Fruit fly (Drosophila melanogaster) whole organism, pupa: ENCODE results near the gene CarT.

ENCODE experiments used
- CG32121 ChIP-seq: fragments of 200-800 bp; sonication (Bioruptor generic); IDR thresholded peaks from 2 replicates; pipeline ENCODE4 v1.3.6; 2022; ENCODE audit warnings: missing biosample characterization, missing genetic modification characterization
- CG8159 ChIP-seq: fragments of 200-800 bp; sonication (Bioruptor generic); optimal IDR thresholded peaks from 3 replicates; lab custom pipeline; 2018; ENCODE audit warnings: missing biosample characterization, mild to moderate bottlenecking, missing genetic modification characterization, moderate library complexity

DNA sequence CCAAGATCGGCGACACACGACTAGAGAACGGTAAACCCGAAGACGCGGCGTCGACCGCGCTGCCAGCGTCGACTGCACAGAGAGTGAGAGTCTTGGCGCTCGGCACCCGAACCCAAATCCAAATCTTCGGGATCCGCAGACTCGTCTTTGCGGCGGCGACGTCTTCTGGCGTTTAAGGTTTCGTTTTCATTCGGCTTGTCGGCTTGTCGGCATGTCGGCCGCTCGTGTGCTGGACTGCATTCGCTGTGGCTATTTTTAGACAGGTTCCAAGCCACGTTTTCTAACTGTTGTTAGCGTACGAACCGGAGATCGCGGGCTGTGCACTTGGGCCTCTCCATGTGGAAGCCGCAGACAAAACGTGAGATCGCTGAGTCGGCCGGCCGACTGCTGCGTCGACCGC, 14.0 kb downstream of the CarT start:
- TF ChIP-seq CG8159 (tag; lab: Kevin White, UChicago) (peak; percentile 12), CG32121 (GFP tag; lab: Robert Waterston, UW) (peak; percentile 56)
